Worm (Caenorhabditis elegans) whole organism, late embryonic: ENCODE results near the gene trp-1.

Experiments
- K02D7.2 ChIP-seq: sonication (generic microtip); optimal IDR thresholded peaks from 2 replicates; lab custom pipeline; 2017; ENCODE audit warnings: mild to moderate bottlenecking, missing genetic modification characterization, missing compliant biosample characterization
- ceh-19 ChIP-seq: fragments of 200-800 bp; sonication (Bioruptor generic); optimal IDR thresholded peaks from 2 replicates; lab custom pipeline; 2018; ENCODE audit warnings: mild to moderate bottlenecking, missing genetic modification characterization, missing compliant biosample characterization
- ceh-24 ChIP-seq: sonication (generic microtip); optimal IDR thresholded peaks from 2 replicates; lab custom pipeline; 2016; ENCODE audit warnings: mild to moderate bottlenecking, missing genetic modification characterization, missing compliant biosample characterization
- elt-2 ChIP-seq: sonication (generic microtip); optimal IDR thresholded peaks from 2 replicates; lab custom pipeline; 2016; ENCODE audit warnings: missing genetic modification reagents, missing genetic modification characterization, missing compliant biosample characterization
- hlh-6 ChIP-seq: sonication (generic microtip); optimal IDR thresholded peaks from 2 replicates; lab custom pipeline; 2016; ENCODE audit warnings: missing genotype, missing genetic modification characterization, missing compliant biosample characterization
- nfya-1 ChIP-seq: sonication (generic microtip); optimal IDR thresholded peaks from 2 replicates; lab custom pipeline; 2017; ENCODE audit warnings: missing genetic modification characterization, mild to moderate bottlenecking, missing compliant biosample characterization, antibody characterized with exemption, moderate library complexity
- nhr-11 ChIP-seq: fragments of 150-350 bp; optimal IDR thresholded peaks from 2 replicates; lab custom pipeline; 2014; ENCODE audit warnings: missing biosample characterization, missing genetic modification characterization
- pha-2 ChIP-seq: sonication (generic microtip); optimal IDR thresholded peaks from 2 replicates; lab custom pipeline; 2017; ENCODE audit warnings: mild to moderate bottlenecking, missing genetic modification characterization, missing compliant biosample characterization
- pqm-1 ChIP-seq: sonication (generic microtip); optimal IDR thresholded peaks from 2 replicates; lab custom pipeline; 2016; ENCODE audit warnings: missing genetic modification characterization, missing compliant biosample characterization
- tbx-2 ChIP-seq: sonication (generic microtip); optimal IDR thresholded peaks from 2 replicates; lab custom pipeline; 2016; ENCODE audit warnings: missing genetic modification characterization, missing compliant biosample characterization

ce11 chrIII:8509644-8510393, 25.1 kb upstream of the trp-1 start:
- TF ChIP-seq ceh-24 (tag; lab: Kevin White, UChicago) (no peak), pha-2 (no peak), K02D7.2 (tag; lab: Kevin White, UChicago) (no peak), nfya-1 (tag; lab: Kevin White, UChicago) (no peak), nhr-11 (tag; lab: Kevin White, UChicago) (no peak), tbx-2 (no peak), ceh-19 (GFP tag; lab: Kevin White, UChicago) (no peak), hlh-6 (tag; lab: Kevin White, UChicago) (no peak), pqm-1 (tag; lab: Kevin White, UChicago) (no peak), elt-2 (no peak)
